Fruit fly (Drosophila melanogaster) whole organism, embryonic: Measurements from ENCODE around the gene soti.
A peak's percentile ranks its signal among the peaks of the same experiment; 100 is the strongest.

Experiments used
- B-H1 ChIP-seq: fragments of 200-800 bp; sonication (Bioruptor generic); IDR thresholded peaks from 3 replicates; pipeline ENCODE4 v1.3.6; 2022; ENCODE audit warnings: missing biosample characterization, missing genetic modification characterization
- Bgb ChIP-seq: fragments of 200-800 bp; sonication (Bioruptor generic); IDR thresholded peaks from 2 replicates; pipeline ENCODE4 v1.3.6; 2022; ENCODE audit warnings: missing biosample characterization, missing genetic modification characterization; ENCODE audit not compliant: partially characterized antibody
- C15 ChIP-seq: fragments of 200-800 bp; sonication (Bioruptor generic); IDR thresholded peaks from 3 replicates; pipeline ENCODE4 v1.3.6; 2022; ENCODE audit warnings: missing biosample characterization, missing genetic modification characterization
- CG10274 ChIP-seq: fragments of 200-800 bp; sonication (Bioruptor generic); optimal IDR thresholded peaks from 3 replicates; lab custom pipeline; 2017; ENCODE audit warnings: missing biosample characterization, mild to moderate bottlenecking, missing genetic modification characterization
- CG11696 ChIP-seq: fragments of 200-800 bp; sonication (Bioruptor generic); IDR thresholded peaks from 2 replicates; pipeline ENCODE4 v1.3.6; 2022; ENCODE audit warnings: missing biosample characterization, missing genetic modification characterization
- CG11723 ChIP-seq: fragments of 200-800 bp; sonication (Bioruptor generic); optimal IDR thresholded peaks from 2 replicates; lab custom pipeline; 2017; ENCODE audit warnings: missing biosample characterization, mild to moderate bottlenecking, missing genetic modification characterization
- CG12071 ChIP-seq: fragments of 200-800 bp; sonication (Bioruptor generic); optimal IDR thresholded peaks from 3 replicates; lab custom pipeline; 2018; ENCODE audit warnings: missing biosample characterization, mild to moderate bottlenecking, missing genetic modification characterization
- CG13894 ChIP-seq: fragments of 200-800 bp; sonication (Bioruptor generic); optimal IDR thresholded peaks from 3 replicates; lab custom pipeline; 2018; ENCODE audit warnings: missing biosample characterization, mild to moderate bottlenecking, missing genetic modification characterization, moderate library complexity
- CG15011 ChIP-seq: fragments of 200-800 bp; sonication (Bioruptor generic); optimal IDR thresholded peaks from 3 replicates; lab custom pipeline; 2018; ENCODE audit warnings: missing biosample characterization, mild to moderate bottlenecking, missing genetic modification characterization
- CG16813 ChIP-seq: fragments of 200-800 bp; sonication (Bioruptor generic); IDR thresholded peaks from 3 replicates; pipeline ENCODE4 v1.3.6; 2022; ENCODE audit warnings: missing biosample characterization, missing genetic modification characterization; ENCODE audit not compliant: partially characterized antibody
- CG18476 ChIP-seq: fragments of 200-800 bp; sonication (Bioruptor generic); optimal IDR thresholded peaks from 2 replicates; lab custom pipeline; 2016; ENCODE audit warnings: missing biosample characterization, mild to moderate bottlenecking, missing genetic modification characterization
- CG2116 ChIP-seq: fragments of 200-800 bp; sonication (Bioruptor generic); optimal IDR thresholded peaks from 3 replicates; lab custom pipeline; 2018; ENCODE audit warnings: missing biosample characterization, mild to moderate bottlenecking, missing genetic modification characterization
- CG2120 ChIP-seq: fragments of 200-800 bp; sonication (Bioruptor generic); optimal IDR thresholded peaks from 3 replicates; lab custom pipeline; 2016; ENCODE audit warnings: missing biosample characterization, missing genetic modification characterization
- CG31388 ChIP-seq: fragments of 200-800 bp; sonication (Bioruptor generic); optimal IDR thresholded peaks from 2 replicates; lab custom pipeline; 2016; ENCODE audit warnings: missing biosample characterization, missing genetic modification characterization
- CG34422 ChIP-seq: fragments of 200-800 bp; sonication (Bioruptor generic); IDR thresholded peaks from 3 replicates; pipeline ENCODE4 v1.3.6; 2022; ENCODE audit warnings: missing biosample characterization, missing genetic modification characterization
- CG3838 ChIP-seq: fragments of 200-800 bp; sonication (Bioruptor generic); optimal IDR thresholded peaks from 3 replicates; lab custom pipeline; 2016; ENCODE audit warnings: missing biosample characterization, missing genetic modification characterization
- CG4360 ChIP-seq: fragments of 200-800 bp; sonication (Bioruptor generic); IDR thresholded peaks from 2 replicates; pipeline ENCODE4 v1.3.6; 2022; ENCODE audit warnings: missing biosample characterization, missing genetic modification characterization
- CG9609 ChIP-seq: fragments of 200-800 bp; sonication (Bioruptor generic); optimal IDR thresholded peaks from 3 replicates; lab custom pipeline; 2016; ENCODE audit warnings: missing biosample characterization, missing genetic modification characterization
- CTCF ChIP-seq: fragments of 200-800 bp; sonication (Bioruptor generic); optimal IDR thresholded peaks from 2 replicates; lab custom pipeline; 2017; ENCODE audit warnings: missing biosample characterization, mild to moderate bottlenecking, missing genetic modification characterization, moderate library complexity
- Camta ChIP-seq: fragments of 200-800 bp; sonication (Bioruptor generic); optimal IDR thresholded peaks from 2 replicates; lab custom pipeline; 2016; ENCODE audit warnings: missing biosample characterization, missing genetic modification characterization
- Chrac-16 ChIP-seq: fragments of 200-800 bp; sonication (Bioruptor generic); optimal IDR thresholded peaks from 3 replicates; lab custom pipeline; 2016; ENCODE audit warnings: missing biosample characterization, missing genetic modification characterization
- Doc3 ChIP-seq: fragments of 200-800 bp; sonication (Bioruptor generic); IDR thresholded peaks from 3 replicates; pipeline ENCODE4 v1.3.6; 2022; ENCODE audit warnings: missing biosample characterization, missing genetic modification characterization; ENCODE audit not compliant: partially characterized antibody
- ERR ChIP-seq: fragments of 200-800 bp; sonication (Bioruptor generic); optimal IDR thresholded peaks from 2 replicates; lab custom pipeline; 2016; ENCODE audit warnings: missing biosample characterization, missing genetic modification characterization
- Ets65A ChIP-seq: fragments of 200-800 bp; sonication (Bioruptor generic); peaks from one replicate; lab custom pipeline; 2016; ENCODE audit warnings: missing biosample characterization, missing genetic modification characterization
- HmgD ChIP-seq: fragments of 200-800 bp; sonication (Bioruptor generic); optimal IDR thresholded peaks from 3 replicates; lab custom pipeline; 2016; ENCODE audit warnings: missing biosample characterization, missing genetic modification characterization
- Hr39 ChIP-seq: fragments of >200 bp; optimal IDR thresholded peaks from 2 replicates; lab custom pipeline; 2017
- Hr78 ChIP-seq, 2 experiments: fragments of 200-800 bp in 1 of 2; fragments of >200 bp in 1 of 2; sonication (Bioruptor generic) in 1 of 2; optimal IDR thresholded peaks; 2 replicates each; lab custom pipeline; 2017 to 2019; ENCODE audit warnings: missing biosample characterization in 2 of 2, missing genetic modification characterization in 2 of 2, mild to moderate bottlenecking in 1 of 2, moderate library complexity in 1 of 2
- Lhr ChIP-seq: fragments of 200-800 bp; sonication (Bioruptor generic); optimal IDR thresholded peaks from 3 replicates; lab custom pipeline; 2017; ENCODE audit warnings: mild to moderate bottlenecking, missing biosample characterization, missing genetic modification reagents, missing genetic modification characterization
- MBD-R2 ChIP-seq: fragments of 200-800 bp; sonication (Bioruptor generic); IDR thresholded peaks from 2 replicates; pipeline ENCODE4 v1.3.6; 2022; ENCODE audit warnings: missing biosample characterization, missing genetic modification characterization
- NK7.1 ChIP-seq: fragments of 200-800 bp; sonication (Bioruptor generic); optimal IDR thresholded peaks from 3 replicates; lab custom pipeline; 2016; ENCODE audit warnings: missing biosample characterization, missing genetic modification characterization
- Oaz ChIP-seq: fragments of 200-800 bp; sonication (Bioruptor generic); IDR thresholded peaks from 2 replicates; pipeline ENCODE4 v1.3.6; 2022; ENCODE audit warnings: missing biosample characterization, missing genetic modification characterization
- Pdp1 ChIP-seq, 2 experiments: fragments of 200-800 bp; sonication (Bioruptor generic); optimal IDR thresholded peaks; 3 replicates each; lab custom pipeline; 2016; ENCODE audit warnings: missing biosample characterization in 2 of 2, missing genetic modification characterization in 2 of 2, mild to moderate bottlenecking in 1 of 2, moderate library complexity in 1 of 2
- Xrp1 ChIP-seq: fragments of 200-800 bp; sonication (Bioruptor generic); IDR thresholded peaks from 2 replicates; pipeline ENCODE4 v1.3.6; 2022; ENCODE audit warnings: missing biosample characterization, missing genetic modification characterization
- bsh ChIP-seq, 2 experiments: fragments of 200-800 bp; sonication (Bioruptor generic); optimal IDR thresholded peaks; 2 replicates each; lab custom pipeline; 2017 to 2018; ENCODE audit warnings: mild to moderate bottlenecking in 2 of 2, missing biosample characterization in 2 of 2, missing genetic modification characterization in 2 of 2, moderate library complexity in 1 of 2
- ci ChIP-seq: fragments of 200-800 bp; sonication (Bioruptor generic); IDR thresholded peaks from 3 replicates; pipeline ENCODE4 v1.3.6; 2022; ENCODE audit warnings: missing biosample characterization, missing genetic modification characterization
- esg ChIP-seq: fragments of 200-800 bp; sonication (Bioruptor generic); conservative IDR thresholded peaks from 2 replicates; pipeline ENCODE4 v1.3.6; 2022; ENCODE audit warnings: missing biosample characterization, missing genetic modification characterization
- exex ChIP-seq: fragments of 200-800 bp; sonication (Bioruptor generic); optimal IDR thresholded peaks from 4 replicates; lab custom pipeline; 2018; ENCODE audit warnings: missing biosample characterization, mild to moderate bottlenecking, missing genetic modification characterization, moderate library complexity
- fd64A ChIP-seq: fragments of 200-800 bp; sonication (Bioruptor generic); optimal IDR thresholded peaks from 3 replicates; lab custom pipeline; 2018; ENCODE audit warnings: missing biosample characterization, mild to moderate bottlenecking, missing genetic modification characterization
- fru ChIP-seq: fragments of >200 bp; optimal IDR thresholded peaks from 2 replicates; lab custom pipeline; 2017
- gem ChIP-seq: fragments of 200-800 bp; sonication (Bioruptor generic); optimal IDR thresholded peaks from 2 replicates; lab custom pipeline; 2019; ENCODE audit warnings: missing biosample characterization, mild to moderate bottlenecking, missing genetic modification characterization, moderate library complexity
- gsb ChIP-seq: fragments of 200-800 bp; sonication (Bioruptor generic); IDR thresholded peaks from 2 replicates; pipeline ENCODE4 v1.3.6; 2022; ENCODE audit warnings: missing biosample characterization, missing genetic modification characterization
- hb ChIP-seq: fragments of 200-800 bp; sonication (Bioruptor generic); IDR thresholded peaks from 3 replicates; pipeline ENCODE4 v1.3.6; 2022; ENCODE audit warnings: missing biosample characterization, missing genetic modification characterization; ENCODE audit not compliant: partially characterized antibody
- jumu ChIP-seq: fragments of 200-800 bp; sonication (Bioruptor generic); optimal IDR thresholded peaks from 3 replicates; lab custom pipeline; 2016; ENCODE audit warnings: missing biosample characterization, missing genetic modification characterization
- lab ChIP-seq: fragments of 200-800 bp; sonication (Bioruptor generic); optimal IDR thresholded peaks from 3 replicates; lab custom pipeline; 2017; ENCODE audit warnings: missing biosample characterization, missing genetic modification characterization, mild to moderate bottlenecking, moderate library complexity, missing genetic modification reagents
- peb ChIP-seq: fragments of 200-800 bp; sonication (Bioruptor generic); IDR thresholded peaks from 2 replicates; pipeline ENCODE4 v1.3.6; 2022; ENCODE audit warnings: missing biosample characterization, missing genetic modification characterization
- psq ChIP-seq: fragments of 200-800 bp; sonication (Bioruptor generic); optimal IDR thresholded peaks from 2 replicates; lab custom pipeline; 2017; ENCODE audit warnings: missing biosample characterization, missing genetic modification characterization
- scrt ChIP-seq: fragments of 200-800 bp; sonication (Bioruptor generic); optimal IDR thresholded peaks from 2 replicates; lab custom pipeline; 2018; ENCODE audit warnings: missing biosample characterization, mild to moderate bottlenecking, missing genetic modification characterization, moderate library complexity
- sens-2 ChIP-seq: fragments of 200-800 bp; sonication (Bioruptor generic); IDR thresholded peaks from 2 replicates; pipeline ENCODE4 v1.3.6; 2022; ENCODE audit warnings: missing biosample characterization, missing genetic modification characterization
- toy ChIP-seq: fragments of 200-800 bp; sonication (Bioruptor generic); IDR thresholded peaks from 2 replicates; pipeline ENCODE4 v1.3.6; 2022; ENCODE audit warnings: missing biosample characterization, missing genetic modification characterization
- twi ChIP-seq: fragments of 200-800 bp; optimal IDR thresholded peaks from 2 replicates; lab custom pipeline; 2019; ENCODE audit warnings: missing biosample characterization, mild to moderate bottlenecking, missing genetic modification characterization, moderate library complexity
- tx ChIP-seq: fragments of 200-800 bp; sonication (Bioruptor generic); optimal IDR thresholded peaks from 2 replicates; lab custom pipeline; 2016; ENCODE audit warnings: missing biosample characterization, missing genetic modification characterization

Gene soti

DNA sequence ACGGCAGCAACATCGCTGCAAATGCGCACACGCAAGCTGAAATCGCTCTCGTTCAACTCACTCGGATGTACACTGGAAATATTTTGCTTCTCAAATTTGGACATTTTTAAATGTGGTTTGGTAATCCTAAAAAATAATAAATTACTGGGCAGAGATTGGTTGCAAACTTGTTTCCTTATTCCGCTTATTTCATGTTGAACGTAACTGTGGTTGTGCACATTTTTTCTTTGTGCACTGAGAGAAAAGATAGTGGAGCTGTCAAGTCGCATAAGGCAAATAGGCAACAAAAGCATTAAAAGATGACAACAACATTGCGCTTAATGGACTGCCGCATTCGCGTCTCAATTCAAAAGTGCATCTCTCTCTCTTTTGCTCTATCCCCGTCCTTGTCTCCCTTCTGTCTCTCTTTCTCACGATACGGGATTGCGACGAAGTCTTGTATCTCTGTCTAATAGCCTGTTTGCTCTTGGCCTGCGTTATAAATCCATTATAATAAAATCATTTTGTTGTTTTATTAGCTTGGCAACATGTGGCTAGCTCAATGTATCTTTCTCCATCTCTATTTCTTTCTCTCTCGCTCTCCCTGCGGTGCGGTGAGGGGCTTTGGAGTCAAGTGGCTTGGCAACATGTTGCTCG, 8.2 kb downstream of the soti start (continued):
- TF ChIP-seq Bgb (peak; percentile 12; the same call in 1 of the 2 replicates), Doc3 (no peak), Chrac-16 (GFP tag; lab: Kevin White, UChicago) (peak; percentile 95), CG2116 (peak; percentile 66), C15 (GFP tag; lab: Robert Waterston, UW) (no peak), CG15011 (peak; percentile 69), CG34422 (GFP tag; lab: Robert Waterston, UW) (peak; percentile 95), exex (peak; percentile 16), lab (peak; percentile 88), MBD-R2 (GFP tag; lab: Robert Waterston, UW) (peak; percentile 63), sens-2 (GFP tag; lab: Robert Waterston, UW) (peak; percentile 97), gem (peak; percentile 96), CG10274 (peak; percentile 76), Hr78 (GFP tag; optimal IDR thresholded peaks at IDR 0.05; lab: Kevin White, UChicago) (peak in 1 of 2 experiments; percentile 44), hb (GFP tag; lab: Robert Waterston, UW) (no peak), CG9609 (peak; percentile 96), bsh (GFP tag; optimal IDR thresholded peaks at IDR 0.05; lab: Kevin White, UChicago) (peak; percentile 97 to 98), twi (tag; lab: Kevin White, UChicago) (peak; percentile 83), peb (peak; percentile 82), CG11696 (GFP tag; lab: Robert Waterston, UW) (peak; percentile 48; the same call in 1 of the 2 replicates), NK7.1 (GFP tag; lab: Kevin White, UChicago) (peak; percentile 92), CG12071 (peak; percentile 78), ci (GFP tag; lab: Robert Waterston, UW) (peak; percentile 99), psq (GFP tag; lab: Kevin White, UChicago) (peak; percentile 86), CG31388 (GFP tag; lab: Kevin White, UChicago) (peak; percentile 53), Lhr (GFP tag; lab: Kevin White, UChicago) (peak; percentile 88), Xrp1 (peak; percentile 86), CTCF (GFP tag; lab: Kevin White, UChicago) (no peak), fd64A (GFP tag; lab: Kevin White, UChicago) (no peak), CG3838 (GFP tag; lab: Kevin White, UChicago) (peak; percentile 83), B-H1 (GFP tag; lab: Robert Waterston, UW) (peak; percentile 88), CG13894 (tag; lab: Kevin White, UChicago) (no peak), scrt (GFP tag; lab: Kevin White, UChicago) (peak; percentile 59), CG4360 (peak; percentile 65), CG18476 (peak; percentile 82), fru (lab: Kevin White, UChicago) (no peak), Oaz (peak; percentile 90), CG11723 (GFP tag; lab: Kevin White, UChicago) (peak; percentile 93), toy (GFP tag; lab: Robert Waterston, UW) (0 out of 2 replicates have a peak, but pooled peaks have one; percentile 36), CG16813 (GFP tag; lab: Robert Waterston, UW) (no peak), HmgD (GFP tag; lab: Kevin White, UChicago) (peak; percentile 71), Pdp1 (GFP tag; optimal IDR thresholded peaks at IDR 0.05; lab: Kevin White, UChicago) (peak; percentile 84 to 90), Hr39 (lab: Kevin White, UChicago) (no peak), CG2120 (peak; percentile 94), Ets65A (GFP tag; lab: Kevin White, UChicago) (peak; percentile 100), Camta (peak; percentile 97), ERR (GFP tag; lab: Kevin White, UChicago) (peak; percentile 93), gsb (GFP tag; lab: Robert Waterston, UW) (no peak; the same call in 1 of the 2 replicates), tx (GFP tag; lab: Kevin White, UChicago) (peak; percentile 96), esg (GFP tag; lab: Robert Waterston, UW) (peak; percentile 96), jumu (GFP tag; lab: Kevin White, UChicago) (peak; percentile 87)
